Worm (Caenorhabditis elegans) whole organism, L1 larva: Measurements from ENCODE around the gene C07B5.4.

Experiments
- aly-2 ChIP-seq: fragments of 150-350 bp; optimal IDR thresholded peaks from 2 replicates; lab custom pipeline; 2014; ENCODE audit warnings: missing biosample characterization, missing genetic modification characterization
- blmp-1 ChIP-seq: fragments of 150-350 bp; optimal IDR thresholded peaks from 2 replicates; lab custom pipeline; 2014; ENCODE audit warnings: missing biosample characterization, missing genetic modification characterization
- ceh-63 ChIP-seq: fragments of 200-800 bp; sonication (Bioruptor generic); optimal IDR thresholded peaks from 2 replicates; lab custom pipeline; 2018; ENCODE audit warnings: mild to moderate bottlenecking, missing genetic modification characterization, missing compliant biosample characterization
- efl-1 ChIP-seq, 4 experiments: fragments of 150-350 bp; optimal IDR thresholded peaks in 3 of 4; peaks in 1 of 4; 1 replicate in 1 of 4; 2 replicates in 3 of 4; lab custom pipeline; 2014; ENCODE audit warnings: missing biosample characterization in 2 of 4, missing genetic modification characterization in 2 of 4, missing genetic modification reagents in 2 of 4
- elt-2 ChIP-seq: sonication (generic microtip); optimal IDR thresholded peaks from 2 replicates; lab custom pipeline; 2016; ENCODE audit warnings: missing genetic modification characterization, mild to moderate bottlenecking, inconsistent platforms, missing compliant biosample characterization, missing genetic modification reagents
- elt-3 ChIP-seq, 6 experiments: fragments of 150-350 bp in 1 of 6; sonication (generic microtip); optimal IDR thresholded peaks; 2 replicates each; lab custom pipeline; 2017 to 2018; ENCODE audit warnings: missing biosample characterization in 6 of 6, missing genetic modification characterization in 6 of 6, inconsistent platforms in 1 of 6
- ets-5 ChIP-seq: fragments of 200-800 bp; sonication (Bioruptor generic); IDR thresholded peaks from 2 replicates; pipeline ENCODE4 v1.3.6; 2022; ENCODE audit warnings: missing genetic modification characterization, missing compliant biosample characterization
- fos-1 ChIP-seq: fragments of 150-350 bp; optimal IDR thresholded peaks from 2 replicates; lab custom pipeline; 2014; ENCODE audit warnings: missing biosample characterization, missing genetic modification characterization
- hlh-4 ChIP-seq: sonication (generic microtip); optimal IDR thresholded peaks from 2 replicates; lab custom pipeline; 2016; ENCODE audit warnings: mild to moderate bottlenecking, missing genetic modification characterization, missing compliant biosample characterization
- hpl-2 ChIP-seq: fragments of 150-350 bp; optimal IDR thresholded peaks from 2 replicates; lab custom pipeline; 2014; ENCODE audit warnings: missing biosample characterization, missing genetic modification reagents, missing genetic modification characterization
- irx-1 ChIP-seq: sonication (generic microtip); optimal IDR thresholded peaks from 2 replicates; lab custom pipeline; 2016; ENCODE audit warnings: missing genetic modification characterization, missing compliant biosample characterization
- jun-1 ChIP-seq: fragments of 150-350 bp; optimal IDR thresholded peaks from 2 replicates; lab custom pipeline; 2014; ENCODE audit warnings: missing biosample characterization, missing genetic modification reagents, missing genetic modification characterization
- lin-14 ChIP-seq: fragments of 200-800 bp; sonication (Bioruptor generic); optimal IDR thresholded peaks from 2 replicates; lab custom pipeline; 2018; ENCODE audit warnings: mild to moderate bottlenecking, missing genetic modification characterization, moderate library complexity, missing compliant biosample characterization
- lin-35 ChIP-seq, 2 experiments: fragments of 150-350 bp; optimal IDR thresholded peaks; 2 replicates each; lab custom pipeline; 2014; ENCODE audit warnings: missing biosample characterization in 2 of 2, missing genetic modification characterization in 2 of 2, missing genetic modification reagents in 2 of 2
- lsy-2 ChIP-seq, 2 experiments: fragments of 150-350 bp; optimal IDR thresholded peaks; 2 replicates each; lab custom pipeline; 2014; ENCODE audit warnings: missing biosample characterization in 2 of 2, missing genetic modification characterization in 2 of 2
- mdl-1 ChIP-seq, 2 experiments: fragments of 150-350 bp; optimal IDR thresholded peaks; 2 replicates each; lab custom pipeline; 2014 to 2017; ENCODE audit warnings: missing biosample characterization in 2 of 2, missing genetic modification characterization in 2 of 2, inconsistent platforms in 1 of 2
- mep-1 ChIP-seq: fragments of 150-350 bp; optimal IDR thresholded peaks from 2 replicates; lab custom pipeline; 2014; ENCODE audit warnings: missing biosample characterization, missing genetic modification characterization
- nhr-12 ChIP-seq: sonication (generic microtip); optimal IDR thresholded peaks from 2 replicates; lab custom pipeline; 2017; ENCODE audit warnings: missing biosample characterization, missing genetic modification characterization
- nhr-20 ChIP-seq: sonication (generic microtip); optimal IDR thresholded peaks from 2 replicates; lab custom pipeline; 2016; ENCODE audit warnings: mild to moderate bottlenecking, missing genetic modification characterization, missing compliant biosample characterization
- nhr-47 ChIP-seq: sonication (generic microtip); optimal IDR thresholded peaks from 2 replicates; lab custom pipeline; 2016; ENCODE audit warnings: mild to moderate bottlenecking, missing genetic modification characterization, moderate library complexity, missing compliant biosample characterization
- nhr-71 ChIP-seq: sonication (generic microtip); optimal IDR thresholded peaks from 2 replicates; lab custom pipeline; 2016; ENCODE audit warnings: mild to moderate bottlenecking, missing genetic modification characterization, moderate library complexity, missing compliant biosample characterization
- nhr-84 ChIP-seq: sonication (generic microtip); optimal IDR thresholded peaks from 2 replicates; lab custom pipeline; 2017; ENCODE audit warnings: missing biosample characterization, missing genetic modification characterization
- nhr-85 ChIP-seq: sonication (generic microtip); peaks from one replicate; lab custom pipeline; 2016; ENCODE audit warnings: missing genetic modification characterization, inconsistent platforms, missing compliant biosample characterization
- nhr-90 ChIP-seq: sonication (generic microtip); optimal IDR thresholded peaks from 2 replicates; lab custom pipeline; 2016; ENCODE audit warnings: mild to moderate bottlenecking, missing genetic modification characterization, missing compliant biosample characterization; ENCODE audit not compliant: poor library complexity
- snu-23 ChIP-seq: sonication (generic microtip); optimal IDR thresholded peaks from 2 replicates; lab custom pipeline; 2016; ENCODE audit warnings: missing genetic modification characterization, missing compliant biosample characterization
- tbx-2 ChIP-seq: sonication (generic microtip); optimal IDR thresholded peaks from 2 replicates; lab custom pipeline; 2016; ENCODE audit warnings: missing genetic modification characterization, missing compliant biosample characterization
- tlp-1 ChIP-seq: fragments of 150-350 bp; optimal IDR thresholded peaks from 2 replicates; lab custom pipeline; 2014; ENCODE audit warnings: missing biosample characterization, missing genetic modification characterization
- unc-130 ChIP-seq: fragments of 150-350 bp; optimal IDR thresholded peaks from 2 replicates; lab custom pipeline; 2017; ENCODE audit warnings: missing biosample characterization, missing genetic modification characterization, inconsistent platforms
- xbp-1 ChIP-seq: sonication (generic microtip); optimal IDR thresholded peaks from 2 replicates; lab custom pipeline; 2016; ENCODE audit warnings: missing genetic modification characterization, missing compliant biosample characterization

C07B5.4 gene

ce11 chrX:9539294-9540030 is 10.0 kb downstream of the C07B5.4 start, which contains the start of gene nuc-1:
Gene nuc-1 (plus strand): TSS chrX:9539905.
- TF ChIP-seq elt-2 (tag; lab: Kevin White, UChicago) (peak; percentile 75), tlp-1 (tag; lab: Kevin White, UChicago) (peak; percentile 38), nhr-85 (tag; lab: Kevin White, UChicago) (peak; percentile 53), lin-14 (peak; percentile 13), nhr-47 (tag; lab: Kevin White, UChicago) (no peak), xbp-1 (no peak), efl-1 (optimal IDR thresholded peaks at IDR 0.05; lab: Kevin White, UChicago) (no peak), efl-1 (GFP tag; optimal IDR thresholded peaks at IDR 0.05 in 1 of 2; lab: Kevin White, UChicago) (peak in 1 of 2 experiments; percentile 69), nhr-90 (tag; lab: Kevin White, UChicago) (no peak)

ce11 chrX:9540464-9540863 is 11.0 kb downstream of the C07B5.4 start:
- TF ChIP-seq elt-3 (tag; optimal IDR thresholded peaks at IDR 0.05; lab: Kevin White, UChicago) (peak in 1 of 6 experiments; percentile 6), aly-2 (tag; lab: Kevin White, UChicago) (no peak), nhr-20 (peak; percentile 68), nhr-47 (tag; lab: Kevin White, UChicago) (no peak), nhr-90 (tag; lab: Kevin White, UChicago) (peak; percentile 33), jun-1 (tag; lab: Kevin White, UChicago) (peak; percentile 16), unc-130 (no peak), elt-2 (tag; lab: Kevin White, UChicago) (peak; percentile 94), fos-1 (tag; lab: Kevin White, UChicago) (no peak), snu-23 (GFP tag; lab: Kevin White, UChicago) (peak; percentile 36), lin-14 (peak; percentile 55), hlh-4 (no peak), efl-1 (optimal IDR thresholded peaks at IDR 0.05; lab: Kevin White, UChicago) (no peak), efl-1 (GFP tag; optimal IDR thresholded peaks at IDR 0.05 in 1 of 2; lab: Kevin White, UChicago) (peak in 1 of 2 experiments; percentile 70), nhr-85 (tag; lab: Kevin White, UChicago) (peak; percentile 81), mdl-1 (tag; optimal IDR thresholded peaks at IDR 0.05; lab: Kevin White, UChicago) (peak in 1 of 2 experiments; percentile 70), lin-35 (GFP tag; optimal IDR thresholded peaks at IDR 0.05; lab: Kevin White, UChicago) (peak in 1 of 2 experiments; percentile 71), blmp-1 (tag; lab: Kevin White, UChicago) (peak; percentile 16), lsy-2 (tag; optimal IDR thresholded peaks at IDR 0.05; lab: Kevin White, UChicago) (peak in 1 of 2 experiments; percentile 11), nhr-71 (tag; lab: Kevin White, UChicago) (peak; percentile 56), ets-5 (GFP tag; lab: Robert Waterston, UW) (no peak), hpl-2 (GFP tag; lab: Kevin White, UChicago) (peak; percentile 11)

- TF ChIP-seq lin-14 (peak; percentile 17), blmp-1 (tag; lab: Kevin White, UChicago) (peak; percentile 41), efl-1 (optimal IDR thresholded peaks at IDR 0.05; lab: Kevin White, UChicago) (no peak), efl-1 (GFP tag; optimal IDR thresholded peaks at IDR 0.05 in 1 of 2; lab: Kevin White, UChicago) (no peak)
- TF ChIP-seq, all 84 proteins: peak for 2
These were observed 13.9 kb downstream of the C07B5.4 start, which contains the start of gene F49E2.5 for ce11 chrX:9543352-9543751. Gene F49E2.5 (plus strand): TSS chrX:9543652.

ce11 chrX:9544405-9544804 is 14.9 kb downstream of the C07B5.4 start:
- no peak for TF ChIP-seq nhr-84 (tag; lab: Kevin White, UChicago)
- no peak for TF ChIP-seq nhr-12 (tag; lab: Kevin White, UChicago)
- peak; percentile 38 for TF ChIP-seq mep-1 (tag; lab: Kevin White, UChicago)
- peak; percentile 5 for TF ChIP-seq snu-23 (GFP tag; lab: Kevin White, UChicago)
- peak; percentile 55 for TF ChIP-seq lin-14
- TF ChIP-seq lsy-2 (tag; optimal IDR thresholded peaks at IDR 0.05; lab: Kevin White, UChicago) = peak in 1 of 2 experiments; percentile 40
- TF ChIP-seq tbx-2 (tag; lab: Kevin White, UChicago) = peak; percentile 21
- peak; percentile 47 for TF ChIP-seq unc-130
- TF ChIP-seq irx-1 (tag; lab: Kevin White, UChicago) = no peak
- TF ChIP-seq ceh-63 (GFP tag; lab: Kevin White, UChicago) = no peak
- peak in 1 of 6 experiments; percentile 24 for TF ChIP-seq elt-3 (tag; optimal IDR thresholded peaks at IDR 0.05; lab: Kevin White, UChicago)
- TF ChIP-seq efl-1 (optimal IDR thresholded peaks at IDR 0.05; lab: Kevin White, UChicago) = no peak
- TF ChIP-seq efl-1 (GFP tag; optimal IDR thresholded peaks at IDR 0.05 in 1 of 2; lab: Kevin White, UChicago) = peak in 1 of 2 experiments; percentile 56
- TF ChIP-seq nhr-71 (tag; lab: Kevin White, UChicago) = peak; percentile 44
- peak; percentile 17 for TF ChIP-seq nhr-20
